Worm (Caenorhabditis elegans): ENCODE data around the gene bath-15.

bath-15 gene

DNA sequence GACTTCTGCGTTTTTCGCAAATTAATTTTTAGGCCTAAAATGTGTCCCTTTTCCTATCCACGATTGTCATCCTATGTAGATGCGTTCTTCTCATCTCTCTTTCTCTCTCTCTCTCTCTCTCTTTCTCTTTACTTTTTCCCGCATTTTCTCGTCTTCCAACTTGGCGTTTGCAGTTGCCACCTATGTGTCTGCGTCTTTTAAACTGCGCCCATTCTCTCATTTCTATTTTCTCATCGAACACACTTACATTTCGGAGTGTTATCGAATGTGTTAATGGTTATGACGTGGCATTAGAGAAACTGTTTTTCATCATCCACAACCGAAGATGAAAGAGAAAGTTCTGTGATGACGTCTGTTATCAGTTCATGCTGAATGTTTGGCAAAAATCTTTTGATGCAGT is 47.3 kb downstream of the bath-15 start (continued):
- no peak for TF ChIP-seq F10B5.3 (tag; optimal IDR thresholded peaks at IDR 0.05)
- TF ChIP-seq ctbp-1 (GFP tag; IDR thresholded peaks at IDR 0.05) = no peak
- no peak for TF ChIP-seq saeg-2 (GFP tag; IDR thresholded peaks at IDR 0.05)
- TF ChIP-seq mxl-2 (GFP tag; conservative IDR thresholded peaks at IDR 0.05) = no peak
- TF ChIP-seq ceh-44 (GFP tag; IDR thresholded peaks at IDR 0.05) = no peak
- TF ChIP-seq pqm-1 (tag; optimal IDR thresholded peaks at IDR 0.05) = peak; percentile 84
- no peak for TF ChIP-seq madf-5 (GFP tag; IDR thresholded peaks at IDR 0.05)
- TF ChIP-seq lin-1 (GFP tag; IDR thresholded peaks at IDR 0.05) = no peak
- no peak for TF ChIP-seq aly-2 (tag; optimal IDR thresholded peaks at IDR 0.05)
- peak; percentile 70; the same call in 1 of the 2 replicates for TF ChIP-seq nhr-42 (GFP tag; IDR thresholded peaks at IDR 0.05)
- TF ChIP-seq ztf-7 (tag; optimal IDR thresholded peaks at IDR 0.05) = no peak
- TF ChIP-seq nhr-76 (tag; optimal IDR thresholded peaks at IDR 0.05) = no peak
- no peak for TF ChIP-seq gei-8 (GFP tag; optimal IDR thresholded peaks at IDR 0.05)
- peak; percentile 74 for TF ChIP-seq nhr-48 (tag; optimal IDR thresholded peaks at IDR 0.05)
- no peak for TF ChIP-seq ceh-28 (tag; optimal IDR thresholded peaks at IDR 0.05)

DNA sequence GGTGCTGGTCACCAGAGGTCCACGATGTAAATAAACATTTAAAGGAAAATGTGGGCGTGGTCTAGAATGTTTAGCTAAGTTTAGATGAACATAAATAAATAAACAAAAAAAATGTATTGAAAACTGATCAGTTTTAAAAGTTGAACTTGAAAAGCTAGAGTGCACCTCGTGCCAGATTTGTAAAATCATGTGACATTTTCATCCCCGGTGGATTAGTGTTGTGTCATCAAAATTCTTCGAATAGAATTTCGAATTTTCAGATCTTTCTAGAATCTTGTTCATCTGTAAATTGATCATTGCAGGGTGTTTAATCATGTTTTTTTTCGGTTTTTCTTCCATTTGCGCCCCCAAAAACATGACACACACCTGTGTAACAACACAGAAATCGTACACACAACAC is 49.3 kb downstream of the bath-15 start:
- peak; percentile 6 for TF ChIP-seq nhr-11 (tag; optimal IDR thresholded peaks at IDR 0.05)
- no peak for TF ChIP-seq hmg-1.1 (GFP tag; IDR thresholded peaks at IDR 0.05)

DNA sequence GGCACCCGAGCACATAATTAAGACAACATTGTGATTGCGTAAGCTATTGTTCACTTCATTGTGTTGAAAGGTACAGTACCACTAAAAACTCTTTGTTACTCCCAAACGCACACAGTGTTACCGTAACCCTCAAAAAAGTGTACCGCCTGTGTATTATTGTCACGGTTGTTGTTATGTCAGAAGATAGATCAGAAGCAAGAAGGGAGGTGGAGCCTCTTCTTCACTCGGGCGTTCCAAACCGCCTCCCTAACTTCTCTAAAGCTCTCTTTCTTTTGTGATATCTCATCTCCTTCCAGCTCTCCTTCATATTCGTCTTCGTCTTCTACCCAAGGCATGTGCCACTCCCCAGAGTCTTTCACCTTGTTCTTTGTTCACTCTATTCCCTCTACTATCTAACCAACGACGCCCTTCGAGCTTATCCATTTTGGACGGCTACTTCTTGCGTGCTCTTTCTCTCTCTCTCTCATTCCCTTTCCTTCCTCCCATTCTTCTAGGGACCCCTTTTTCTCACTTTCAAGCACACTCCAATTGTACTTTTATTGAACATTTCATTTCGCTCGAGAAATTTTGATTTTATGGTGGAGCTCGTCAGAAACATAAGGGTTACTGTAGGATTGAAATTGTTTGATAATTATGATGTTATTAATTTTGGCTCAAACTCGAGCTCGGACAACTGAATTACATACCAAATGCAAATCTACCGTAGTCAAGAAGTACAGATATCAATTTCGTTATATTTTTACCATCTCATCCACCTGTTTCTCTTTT is 50.2 kb downstream of the bath-15 start:
- TF ChIP-seq Y48G9A.11 (GFP tag; IDR thresholded peaks at IDR 0.05) (no peak), F37D6.2 (tag; optimal IDR thresholded peaks at IDR 0.05) (peak; percentile 13), ctbp-1 (GFP tag; IDR thresholded peaks at IDR 0.05) (0 out of 2 replicates have a peak, but pooled peaks have one; percentile 34), nhr-25 (tag; optimal IDR thresholded peaks at IDR 0.05; ENCODE audit: borderline replicate concordance, insufficient read depth) (no peak), lsy-2 (tag; optimal IDR thresholded peaks at IDR 0.05) (peak; percentile 27 to 43), zip-2 (tag; optimal IDR thresholded peaks at IDR 0.05) (no peak), mep-1 (tag; optimal IDR thresholded peaks at IDR 0.05) (peak; percentile 49), hmg-1.1 (GFP tag; IDR thresholded peaks at IDR 0.05) (peak; percentile 62), php-3 (GFP tag; IDR thresholded peaks at IDR 0.05) (no peak), Y75B8A.6 (GFP tag; IDR thresholded peaks at IDR 0.05) (no peak), unc-62 (GFP tag; optimal IDR thresholded peaks at IDR 0.05 in 1 of 2) (peak in 1 of 2 experiments; percentile 92), unc-62 (tag; optimal IDR thresholded peaks at IDR 0.05) (no peak), snpc-1.2 (GFP tag; IDR thresholded peaks at IDR 0.05) (no peak), mdl-1 (tag; optimal IDR thresholded peaks at IDR 0.05) (peak in 1 of 2 experiments; percentile 16), D1046.2 (GFP tag; IDR thresholded peaks at IDR 0.05) (no peak), fkh-10 (GFP tag; optimal IDR thresholded peaks at IDR 0.05) (peak; percentile 23), hlh-11 (tag; optimal IDR thresholded peaks at IDR 0.05) (peak; percentile 17), dmd-6 (GFP tag; IDR thresholded peaks at IDR 0.05) (peak; percentile 22; the same call in 1 of the 2 replicates), lim-7 (GFP tag; IDR thresholded peaks at IDR 0.05) (no peak), ceh-44 (GFP tag; IDR thresholded peaks at IDR 0.05) (no peak), lin-38 (GFP tag; IDR thresholded peaks at IDR 0.05) (no peak), mxl-2 (GFP tag; conservative IDR thresholded peaks at IDR 0.05) (no peak), ztf-7 (tag; optimal IDR thresholded peaks at IDR 0.05) (no peak), ceh-62 (tag; optimal IDR thresholded peaks at IDR 0.05) (no peak), rbr-2 (tag; optimal IDR thresholded peaks at IDR 0.05) (peak; percentile 3), ZK337.2 (GFP tag; IDR thresholded peaks at IDR 0.05) (no peak), dmd-8 (GFP tag; IDR thresholded peaks at IDR 0.05) (no peak), egl-43 (GFP tag; IDR thresholded peaks at IDR 0.05) (peak; percentile 56; the same call in 1 of the 2 replicates), ceh-28 (tag; optimal IDR thresholded peaks at IDR 0.05) (no peak), mdt-29 (GFP tag; IDR thresholded peaks at IDR 0.05) (no peak), zag-1 (tag; optimal IDR thresholded peaks at IDR 0.05) (no peak), snpc-4 (tag; optimal IDR thresholded peaks at IDR 0.05) (no peak), set-16 (GFP tag; IDR thresholded peaks at IDR 0.05) (no peak)
